Worm (Caenorhabditis elegans) whole organism, L3 larva: ENCODE data around the gene fbxa-73.

Experiments
- ama-1 ChIP-seq: fragments of 150-350 bp; optimal IDR thresholded peaks from 2 replicates; lab custom pipeline; 2018
- ceh-16 ChIP-seq: sonication (generic microtip); optimal IDR thresholded peaks from 2 replicates; lab custom pipeline; 2017; ENCODE audit warnings: missing biosample characterization, missing genetic modification characterization
- elt-1 ChIP-seq: fragments of 150-350 bp; optimal IDR thresholded peaks from 2 replicates; lab custom pipeline; 2014; ENCODE audit warnings: missing biosample characterization, missing genetic modification characterization
- elt-2 ChIP-seq: sonication (generic microtip); optimal IDR thresholded peaks from 2 replicates; lab custom pipeline; 2016; ENCODE audit warnings: missing genetic modification reagents, mild to moderate bottlenecking, missing genetic modification characterization, missing compliant biosample characterization
- lin-39 ChIP-seq: fragments of 150-350 bp; optimal IDR thresholded peaks from 2 replicates; lab custom pipeline; 2018; ENCODE audit warnings: missing biosample characterization, missing genetic modification reagents, missing genetic modification characterization
- mdl-1 ChIP-seq: fragments of 150-350 bp; optimal IDR thresholded peaks from 2 replicates; lab custom pipeline; 2014; ENCODE audit warnings: missing biosample characterization, missing genetic modification characterization
- nhr-12 ChIP-seq: fragments of 150-350 bp; optimal IDR thresholded peaks from 2 replicates; lab custom pipeline; 2014; ENCODE audit warnings: missing biosample characterization, missing genetic modification characterization
- nhr-237 ChIP-seq: fragments of 150-350 bp; optimal IDR thresholded peaks from 2 replicates; lab custom pipeline; 2014; ENCODE audit warnings: missing biosample characterization, missing genetic modification characterization
- nhr-28 ChIP-seq: fragments of 150-350 bp; optimal IDR thresholded peaks from 2 replicates; lab custom pipeline; 2014; ENCODE audit warnings: missing biosample characterization, missing genetic modification characterization
- pha-4 ChIP-seq: fragments of 150-350 bp; optimal IDR thresholded peaks from 2 replicates; lab custom pipeline; 2014; ENCODE audit warnings: missing biosample characterization, missing genetic modification reagents, missing genetic modification characterization

ce11 chrIII:2288261-2288660 is 35.0 kb downstream of the fbxa-73 start:
- TF ChIP-seq mdl-1 (no peak), ama-1 (lab: Kevin White, UChicago) (no peak), elt-1 (tag; lab: Kevin White, UChicago) (no peak), nhr-237 (tag; lab: Kevin White, UChicago) (no peak), nhr-28 (tag; lab: Kevin White, UChicago) (no peak), nhr-12 (tag; lab: Kevin White, UChicago) (no peak), lin-39 (tag; lab: Kevin White, UChicago) (no peak), ceh-16 (tag; lab: Kevin White, UChicago) (no peak), elt-2 (tag; lab: Kevin White, UChicago) (no peak), pha-4 (tag; lab: Kevin White, UChicago) (no peak)
